Worm (Caenorhabditis elegans): Measurements from ENCODE around the gene irld-30.
"Not testable (repeated sequence)": the region's sequence is repeated elsewhere in the genome, so short reads cannot be mapped to it uniquely, and the experiment has no call there.

The irld-30 gene

ce11 chrV:2341285-2341684 lies at the start of gene irld-30:
Gene irld-30, minus strand, starts transcription at chrV:2341385.
- no peak for TF ChIP-seq unc-62 (GFP tag; optimal IDR thresholded peaks at IDR 0.05)

- TF ChIP-seq unc-62 (GFP tag; optimal IDR thresholded peaks at IDR 0.05) = no peak
These were observed 2.4 kb upstream of the irld-30 start for ce11 chrV:2343572-2343971.

ce11 chrV:2342083-2342482 lies 898 bp upstream of the irld-30 start:
- no peak for TF ChIP-seq unc-62 (GFP tag; optimal IDR thresholded peaks at IDR 0.05)

ce11 chrV:2338538-2338937 lies 2.6 kb downstream of the irld-30 start, which contains the start of gene irld-29:
Gene irld-29, minus strand, starts transcription at chrV:2338638.
- TF ChIP-seq unc-62 (GFP tag; optimal IDR thresholded peaks at IDR 0.05) = no peak

- TF ChIP-seq unc-62 (GFP tag; optimal IDR thresholded peaks at IDR 0.05) = no peak
These were observed 5.0 kb downstream of the irld-30 start, which contains the start of gene irld-28 for ce11 chrV:2336151-2336550. Gene irld-28, minus strand, starts transcription at chrV:2336251.

ce11 chrV:2331616-2332015 lies 9.6 kb downstream of the irld-30 start, which contains the start of gene irld-32:
Gene irld-32, plus strand, starts transcription at chrV:2331916.
- TF ChIP-seq unc-62 (GFP tag; optimal IDR thresholded peaks at IDR 0.05) = not testable (repeated sequence)

ce11 chrV:2330129-2330528 lies 11.1 kb downstream of the irld-30 start, which contains the start of gene pud-1.1:
Gene pud-1.1, plus strand, starts transcription at chrV:2330429.
- TF ChIP-seq unc-62 (GFP tag; optimal IDR thresholded peaks at IDR 0.05) = not testable (repeated sequence)

- no peak for TF ChIP-seq unc-62 (GFP tag; optimal IDR thresholded peaks at IDR 0.05)
These were observed 14.1 kb downstream of the irld-30 start for ce11 chrV:2327124-2327523.

- no peak for TF ChIP-seq unc-62 (GFP tag; optimal IDR thresholded peaks at IDR 0.05)
These were observed 14.8 kb downstream of the irld-30 start, which contains the start of gene pud-4 for ce11 chrV:2326378-2326777. Gene pud-4, plus strand, starts transcription at chrV:2326678.

ce11 chrV:2325052-2325451 lies 16.1 kb downstream of the irld-30 start, which contains the start of gene pud-3:
Gene pud-3, minus strand, starts transcription at chrV:2325152.
- TF ChIP-seq unc-62 (GFP tag; optimal IDR thresholded peaks at IDR 0.05) = no peak

- no peak for TF ChIP-seq unc-62 (GFP tag; optimal IDR thresholded peaks at IDR 0.05)
These were observed 16.9 kb downstream of the irld-30 start for ce11 chrV:2324260-2324659.

- TF ChIP-seq unc-62 (GFP tag; optimal IDR thresholded peaks at IDR 0.05) = not testable (repeated sequence)
These were observed 18.7 kb downstream of the irld-30 start, which contains the start of gene pud-1.2 for ce11 chrV:2322466-2322865. Gene pud-1.2, minus strand, starts transcription at chrV:2322566.

ce11 chrV:2321001-2321400 lies 20.2 kb downstream of the irld-30 start, which contains the start of gene Y19D10B.6:
Gene Y19D10B.6, minus strand, starts transcription at chrV:2321101.
- TF ChIP-seq unc-62 (GFP tag; optimal IDR thresholded peaks at IDR 0.05) = not testable (repeated sequence)

- TF ChIP-seq unc-62 (GFP tag; optimal IDR thresholded peaks at IDR 0.05) = no peak
These were observed 32.9 kb downstream of the irld-30 start for ce11 chrV:2308246-2308645.

- no peak for TF ChIP-seq unc-62 (GFP tag; optimal IDR thresholded peaks at IDR 0.05)
These were observed 34.8 kb downstream of the irld-30 start for ce11 chrV:2306383-2306782.

ce11 chrV:2303775-2304174 lies 37.4 kb downstream of the irld-30 start, which contains the start of gene irld-15:
Gene irld-15, minus strand, starts transcription at chrV:2303875.
- no peak for TF ChIP-seq unc-62 (GFP tag; optimal IDR thresholded peaks at IDR 0.05)

ce11 chrV:2300905-2301304 lies 40.3 kb downstream of the irld-30 start, which contains the start of gene Y19D10B.8:
Gene Y19D10B.8, minus strand, starts transcription at chrV:2301005.
- TF ChIP-seq unc-62 (GFP tag; optimal IDR thresholded peaks at IDR 0.05) = no peak

- no peak for TF ChIP-seq unc-62 (GFP tag; optimal IDR thresholded peaks at IDR 0.05)
These were observed 46.6 kb downstream of the irld-30 start, which contains the start of gene nhr-226 for ce11 chrV:2294577-2294976. Gene nhr-226, plus strand, starts transcription at chrV:2294877.
